Worm (Caenorhabditis elegans): ENCODE data around the gene apc-2.
A peak's percentile ranks its signal among the peaks of the same experiment; 100 is the strongest.

The apc-2 gene

ce11 chrIII:8037941-8038340 is 42.5 kb upstream of the apc-2 start, which contains the start of gene dpf-6:
Gene dpf-6, plus strand, starts transcription at chrIII:8038241.
- TF ChIP-seq ceh-28 (tag; optimal IDR thresholded peaks at IDR 0.05) = no peak
- no peak for TF ChIP-seq lsy-12 (tag; optimal IDR thresholded peaks at IDR 0.05)
- TF ChIP-seq fkh-10 (GFP tag; optimal IDR thresholded peaks at IDR 0.05) = no peak
- TF ChIP-seq zag-1 (tag; optimal IDR thresholded peaks at IDR 0.05) = no peak
- no peak for TF ChIP-seq ama-1 (optimal IDR thresholded peaks at IDR 0.05)
- TF ChIP-seq nhr-43 (tag; optimal IDR thresholded peaks at IDR 0.05; ENCODE audit: poor library complexity, severe bottlenecking) = no peak
- no peak for TF ChIP-seq unc-39 (tag; optimal IDR thresholded peaks at IDR 0.05)
- TF ChIP-seq elt-2 (tag; optimal IDR thresholded peaks at IDR 0.05) = no peak
- TF ChIP-seq daf-12 (tag; optimal IDR thresholded peaks at IDR 0.05) = no peak
- no peak for TF ChIP-seq elt-1 (tag; optimal IDR thresholded peaks at IDR 0.05)
- TF ChIP-seq mdl-1 (tag; optimal IDR thresholded peaks at IDR 0.05) = no peak

ce11 chrIII:8042775-8043174 is 37.7 kb upstream of the apc-2 start, which contains the start of gene K12H4.6:
Gene K12H4.6, minus strand, starts transcription at chrIII:8042875.
- no peak for TF ChIP-seq lin-39 (tag; optimal IDR thresholded peaks at IDR 0.05)
- TF ChIP-seq fkh-10 (GFP tag; optimal IDR thresholded peaks at IDR 0.05) = no peak
- no peak for TF ChIP-seq egl-27 (tag; optimal IDR thresholded peaks at IDR 0.05)
- no peak for TF ChIP-seq eor-1 (tag; optimal IDR thresholded peaks at IDR 0.05)
- TF ChIP-seq unc-39 (tag; optimal IDR thresholded peaks at IDR 0.05) = no peak
- TF ChIP-seq ceh-9 (tag; optimal IDR thresholded peaks at IDR 0.05) = no peak
- no peak for TF ChIP-seq zag-1 (tag; optimal IDR thresholded peaks at IDR 0.05)
- no peak for TF ChIP-seq nhr-11 (tag; optimal IDR thresholded peaks at IDR 0.05)
- TF ChIP-seq daf-12 (tag; optimal IDR thresholded peaks at IDR 0.05) = no peak
- no peak for TF ChIP-seq mdl-1 (tag; optimal IDR thresholded peaks at IDR 0.05)
- no peak for TF ChIP-seq nhr-237 (tag; optimal IDR thresholded peaks at IDR 0.05)
- TF ChIP-seq jun-1 (tag; optimal IDR thresholded peaks at IDR 0.05) = no peak

ce11 chrIII:8043784-8044183 is 36.6 kb upstream of the apc-2 start:
- TF ChIP-seq nhr-12 (tag; optimal IDR thresholded peaks at IDR 0.05) (no peak), fos-1 (tag; optimal IDR thresholded peaks at IDR 0.05) (peak; percentile 93), mdl-1 (tag; optimal IDR thresholded peaks at IDR 0.05) (peak; percentile 72), lsy-12 (tag; optimal IDR thresholded peaks at IDR 0.05) (peak; percentile 98), tbx-2 (tag; optimal IDR thresholded peaks at IDR 0.05) (peak; percentile 87), nfya-1 (tag; optimal IDR thresholded peaks at IDR 0.05; ENCODE audit: insufficient read depth) (peak; percentile 96), ceh-9 (tag; optimal IDR thresholded peaks at IDR 0.05) (no peak), unc-39 (tag; optimal IDR thresholded peaks at IDR 0.05) (no peak), ztf-11 (tag; optimal IDR thresholded peaks at IDR 0.05) (peak; percentile 57), fkh-10 (GFP tag; optimal IDR thresholded peaks at IDR 0.05) (peak; percentile 96), egl-5 (tag; optimal IDR thresholded peaks at IDR 0.05) (peak; percentile 82), lin-15B (tag; optimal IDR thresholded peaks at IDR 0.05) (peak; percentile 99), skn-1 (tag; optimal IDR thresholded peaks at IDR 0.05) (peak; percentile 92), elt-3 (tag; optimal IDR thresholded peaks at IDR 0.05) (peak in 1 of 3 experiments; percentile 98), ceh-16 (tag; optimal IDR thresholded peaks at IDR 0.05) (peak; percentile 69), sea-2 (GFP tag; optimal IDR thresholded peaks at IDR 0.05) (no peak), nhr-11 (tag; optimal IDR thresholded peaks at IDR 0.05) (peak; percentile 97), pha-4 (tag; optimal IDR thresholded peaks at IDR 0.05) (peak; percentile 100), nhr-76 (tag; optimal IDR thresholded peaks at IDR 0.05) (peak; percentile 79), mml-1 (tag; optimal IDR thresholded peaks at IDR 0.05) (no peak), ceh-28 (tag; optimal IDR thresholded peaks at IDR 0.05) (peak; percentile 93), unc-62 (GFP tag; optimal IDR thresholded peaks at IDR 0.05) (peak; percentile 96), ama-1 (optimal IDR thresholded peaks at IDR 0.05) (peak; percentile 53), nhr-77 (tag; optimal IDR thresholded peaks at IDR 0.05) (peak; percentile 89), ceh-82 (tag; optimal IDR thresholded peaks at IDR 0.05) (peak; percentile 92), nhr-25 (tag; optimal IDR thresholded peaks at IDR 0.05) (peak; percentile 96), nhr-23 (tag; optimal IDR thresholded peaks at IDR 0.05) (peak; percentile 97), nhr-43 (tag; optimal IDR thresholded peaks at IDR 0.05; ENCODE audit: poor library complexity, severe bottlenecking) (peak; percentile 97), nhr-67 (tag; optimal IDR thresholded peaks at IDR 0.05) (peak; percentile 44), jun-1 (tag; optimal IDR thresholded peaks at IDR 0.05) (peak; percentile 97), eor-1 (tag; optimal IDR thresholded peaks at IDR 0.05) (peak in 1 of 2 experiments; percentile 14), hmg-11 (tag; optimal IDR thresholded peaks at IDR 0.05) (peak; percentile 96), snpc-4 (tag; optimal IDR thresholded peaks at IDR 0.05) (peak; percentile 95), aly-2 (tag; optimal IDR thresholded peaks at IDR 0.05) (no peak), pqm-1 (tag; optimal IDR thresholded peaks at IDR 0.05) (peak; percentile 96), ztf-4 (tag; optimal IDR thresholded peaks at IDR 0.05) (peak; percentile 81), fkh-2 (tag; optimal IDR thresholded peaks at IDR 0.05) (no peak), elt-1 (tag; optimal IDR thresholded peaks at IDR 0.05) (peak; percentile 82), egl-27 (tag; optimal IDR thresholded peaks at IDR 0.05) (peak; percentile 96), R02D3.7 (tag; optimal IDR thresholded peaks at IDR 0.05) (peak; percentile 95), daf-12 (tag; optimal IDR thresholded peaks at IDR 0.05) (peak; percentile 21), nhr-237 (tag; optimal IDR thresholded peaks at IDR 0.05) (no peak), nhr-28 (tag; optimal IDR thresholded peaks at IDR 0.05) (no peak), zag-1 (tag; optimal IDR thresholded peaks at IDR 0.05) (peak; percentile 49), elt-2 (tag; optimal IDR thresholded peaks at IDR 0.05) (peak; percentile 93), lin-39 (tag; optimal IDR thresholded peaks at IDR 0.05) (peak; percentile 98)
